Worm (Caenorhabditis elegans) whole organism, early embryonic: ENCODE data around the gene sars-1.

ENCODE experiments used
- B0310.2 ChIP-seq: sonication (generic microtip); optimal IDR thresholded peaks from 2 replicates; lab custom pipeline; 2016; ENCODE audit warnings: mild to moderate bottlenecking, missing genetic modification characterization, missing compliant biosample characterization
- F13C5.2 ChIP-seq: sonication (generic microtip); optimal IDR thresholded peaks from 2 replicates; lab custom pipeline; 2017; ENCODE audit warnings: mild to moderate bottlenecking, missing genetic modification characterization, inconsistent platforms, missing compliant biosample characterization
- aly-1 ChIP-seq: sonication (generic microtip); optimal IDR thresholded peaks from 2 replicates; lab custom pipeline; 2016; ENCODE audit warnings: missing genetic modification characterization, missing compliant biosample characterization
- ama-1 ChIP-seq: fragments of 150-350 bp; optimal IDR thresholded peaks from 2 replicates; lab custom pipeline; 2014
- ceh-36 ChIP-seq: sonication (generic microtip); optimal IDR thresholded peaks from 2 replicates; lab custom pipeline; 2016; ENCODE audit warnings: missing genetic modification characterization, inconsistent platforms, missing compliant biosample characterization
- ets-7 ChIP-seq: sonication (generic microtip); optimal IDR thresholded peaks from 2 replicates; lab custom pipeline; 2016; ENCODE audit warnings: missing genotype, missing genetic modification characterization, missing compliant biosample characterization
- flt-1 ChIP-seq: fragments of 200-800 bp; sonication (Bioruptor generic); IDR thresholded peaks from 2 replicates; pipeline ENCODE4 v1.3.6; 2022; ENCODE audit warnings: missing genetic modification characterization, missing compliant biosample characterization
- hnd-1 ChIP-seq: sonication (generic microtip); optimal IDR thresholded peaks from 2 replicates; lab custom pipeline; 2016; ENCODE audit warnings: missing genetic modification characterization, missing compliant biosample characterization
- tbx-11 ChIP-seq: fragments of 200-800 bp; sonication (Bioruptor generic); IDR thresholded peaks from 2 replicates; pipeline ENCODE4 v1.3.6; 2022; ENCODE audit warnings: missing genetic modification characterization, missing compliant biosample characterization
- tbx-37 ChIP-seq: fragments of 200-800 bp; sonication (Bioruptor generic); conservative IDR thresholded peaks from 2 replicates; pipeline ENCODE4 v1.3.6; 2022; ENCODE audit warnings: missing genetic modification reagents, missing genetic modification characterization, missing compliant biosample characterization

- TF ChIP-seq ama-1, result no peak
- TF ChIP-seq ets-7 (tag; lab: Kevin White, UChicago), result no peak
- no peak for TF ChIP-seq F13C5.2
- no peak for TF ChIP-seq hnd-1
- no peak for TF ChIP-seq flt-1 (GFP tag; lab: Robert Waterston, UW)
- no peak for TF ChIP-seq B0310.2 (tag; lab: Kevin White, UChicago)
- TF ChIP-seq tbx-11 (GFP tag; lab: Robert Waterston, UW), result no peak
- no peak for TF ChIP-seq aly-1
- TF ChIP-seq tbx-37 (GFP tag; lab: Robert Waterston, UW), result no peak
- TF ChIP-seq ceh-36 (tag; lab: Kevin White, UChicago), result no peak
Measured at ce11 chrIV:9974392-9974791, 29.1 kb upstream of the sars-1 start, which contains the start of gene C47E12.9.
